Worm (Caenorhabditis elegans) whole organism, young adult: ENCODE measurements around the gene jamp-1.

Experiments used
- B0336.3 ChIP-seq: fragments of 200-800 bp; sonication (Bioruptor generic); IDR thresholded peaks from 2 replicates; pipeline ENCODE4 v1.3.6; 2022; ENCODE audit warnings: missing genetic modification characterization, missing compliant biosample characterization
- D2030.7 ChIP-seq: fragments of 200-800 bp; sonication (Bioruptor generic); IDR thresholded peaks from 2 replicates; pipeline ENCODE4 v1.3.6; 2022; ENCODE audit warnings: missing genetic modification reagents, missing genetic modification characterization, missing compliant biosample characterization
- Y53G8AR.9 ChIP-seq: fragments of 200-800 bp; sonication (Bioruptor generic); conservative IDR thresholded peaks from 2 replicates; pipeline ENCODE4 v1.3.6; 2022; ENCODE audit warnings: missing genetic modification reagents, missing genetic modification characterization, missing compliant biosample characterization
- Y56A3A.18 ChIP-seq: fragments of 200-800 bp; sonication (Bioruptor generic); IDR thresholded peaks from 2 replicates; pipeline ENCODE4 v1.3.6; 2022; ENCODE audit warnings: missing genetic modification reagents, missing genetic modification characterization, missing compliant biosample characterization
- Y79H2A.3 ChIP-seq: fragments of 200-800 bp; sonication (Bioruptor generic); conservative IDR thresholded peaks from 2 replicates; pipeline ENCODE4 v1.3.6; 2022; ENCODE audit warnings: missing genetic modification reagents, missing genetic modification characterization, missing compliant biosample characterization
- Y95B8A.8 ChIP-seq: fragments of 200-800 bp; sonication (Bioruptor generic); IDR thresholded peaks from 2 replicates; pipeline ENCODE4 v1.3.6; 2022; ENCODE audit warnings: missing genetic modification reagents, missing genetic modification characterization, missing compliant biosample characterization
- ZK185.1 ChIP-seq: sonication (generic microtip); optimal IDR thresholded peaks from 2 replicates; lab custom pipeline; 2016; ENCODE audit warnings: mild to moderate bottlenecking, missing genetic modification characterization, missing compliant biosample characterization; ENCODE audit not compliant: poor library complexity, severe bottlenecking
- ama-1 ChIP-seq, 3 experiments: fragments of 150-350 bp in 1 of 3; sonication (generic microtip) in 2 of 3; optimal IDR thresholded peaks; 2 replicates each; lab custom pipeline; 2014 to 2018; ENCODE audit warnings: missing biosample characterization in 2 of 3, missing genetic modification characterization in 2 of 3, missing genetic modification reagents in 2 of 3
- athp-1 ChIP-seq: sonication (generic microtip); optimal IDR thresholded peaks from 2 replicates; lab custom pipeline; 2017; ENCODE audit warnings: mild to moderate bottlenecking, missing genetic modification characterization, missing compliant biosample characterization
- attf-3 ChIP-seq: fragments of 200-800 bp; sonication (Bioruptor generic); conservative IDR thresholded peaks from 2 replicates; pipeline ENCODE4 v1.3.6; 2022; ENCODE audit warnings: missing genetic modification reagents, missing genetic modification characterization, missing compliant biosample characterization
- ccch-3 ChIP-seq: fragments of 200-800 bp; sonication (Bioruptor generic); optimal IDR thresholded peaks from 2 replicates; lab custom pipeline; 2018; ENCODE audit warnings: mild to moderate bottlenecking, missing genetic modification characterization, missing compliant biosample characterization
- cebp-1 ChIP-seq, 2 experiments: fragments of 200-800 bp in 1 of 2; sonication (Bioruptor generic) in 1 of 2; sonication (generic microtip) in 1 of 2; IDR thresholded peaks in 1 of 2; optimal IDR thresholded peaks in 1 of 2; 2 replicates each; pipeline versions ENCODE4 v1.3.6 to Lab custom; 2017 to 2022; ENCODE audit warnings: missing compliant biosample characterization in 2 of 2, missing genetic modification characterization in 2 of 2, mild to moderate bottlenecking in 1 of 2, missing genetic modification reagents in 1 of 2, moderate library complexity in 1 of 2
- cebp-2 ChIP-seq: fragments of 200-800 bp; sonication (Bioruptor generic); IDR thresholded peaks from 2 replicates; pipeline ENCODE4 v1.3.6; 2022; ENCODE audit warnings: missing genetic modification characterization, missing compliant biosample characterization
- ceh-100 ChIP-seq: fragments of 200-800 bp; sonication (Bioruptor generic); IDR thresholded peaks from 2 replicates; pipeline ENCODE4 v1.3.6; 2022; ENCODE audit warnings: missing genetic modification reagents, missing genetic modification characterization, missing compliant biosample characterization
- chd-7 ChIP-seq: sonication (generic microtip); optimal IDR thresholded peaks from 2 replicates; lab custom pipeline; 2016; ENCODE audit warnings: mild to moderate bottlenecking, missing genetic modification characterization, moderate library complexity, missing compliant biosample characterization
- dox-1 ChIP-seq: fragments of 200-800 bp; sonication (Bioruptor generic); IDR thresholded peaks from 2 replicates; pipeline ENCODE4 v1.3.6; 2022; ENCODE audit warnings: missing genetic modification reagents, missing genetic modification characterization, missing compliant biosample characterization
- ekl-4 ChIP-seq: fragments of 200-800 bp; sonication (Bioruptor generic); IDR thresholded peaks from 2 replicates; pipeline ENCODE4 v1.3.6; 2022; ENCODE audit warnings: missing genetic modification reagents, missing genetic modification characterization, missing compliant biosample characterization
- ets-4 ChIP-seq: fragments of 200-800 bp; sonication (Bioruptor generic); optimal IDR thresholded peaks from 2 replicates; lab custom pipeline; 2018; ENCODE audit warnings: mild to moderate bottlenecking, missing genetic modification characterization, missing compliant biosample characterization
- hsf-1 ChIP-seq: fragments of 200-800 bp; sonication (Bioruptor generic); IDR thresholded peaks from 2 replicates; pipeline ENCODE4 v1.3.6; 2022; ENCODE audit warnings: missing genetic modification reagents, missing genetic modification characterization, missing compliant biosample characterization
- let-607 ChIP-seq, 2 experiments: fragments of 200-800 bp in 1 of 2; sonication (Bioruptor generic) in 1 of 2; sonication (generic microtip) in 1 of 2; optimal IDR thresholded peaks; 2 replicates each; lab custom pipeline; 2016 to 2018; ENCODE audit warnings: mild to moderate bottlenecking in 2 of 2, missing compliant biosample characterization in 2 of 2, missing genetic modification characterization in 2 of 2, moderate library complexity in 2 of 2, missing genotype in 1 of 2
- lin-40 ChIP-seq: sonication (generic microtip); optimal IDR thresholded peaks from 2 replicates; lab custom pipeline; 2016; ENCODE audit warnings: missing genetic modification characterization, mild to moderate bottlenecking, missing compliant biosample characterization, missing genotype, missing genetic modification reagents
- lin-54 ChIP-seq: fragments of 200-800 bp; sonication (Bioruptor generic); optimal IDR thresholded peaks from 2 replicates; lab custom pipeline; 2018; ENCODE audit warnings: mild to moderate bottlenecking, missing genetic modification characterization, missing compliant biosample characterization
- madf-6 ChIP-seq: fragments of 200-800 bp; sonication (Bioruptor generic); IDR thresholded peaks from 2 replicates; pipeline ENCODE4 v1.3.6; 2022; ENCODE audit warnings: missing genetic modification reagents, missing genetic modification characterization, missing compliant biosample characterization
- mcd-1 ChIP-seq: fragments of 200-800 bp; sonication (Bioruptor generic); IDR thresholded peaks from 2 replicates; pipeline ENCODE4 v1.3.6; 2022; ENCODE audit warnings: missing genetic modification reagents, missing genetic modification characterization, missing compliant biosample characterization
- nhr-120 ChIP-seq: fragments of 200-800 bp; sonication (Bioruptor generic); IDR thresholded peaks from 2 replicates; pipeline ENCODE4 v1.3.6; 2022; ENCODE audit warnings: missing genetic modification characterization, missing compliant biosample characterization
- nhr-179 ChIP-seq: sonication (generic microtip); optimal IDR thresholded peaks from 2 replicates; lab custom pipeline; 2016; ENCODE audit warnings: mild to moderate bottlenecking, missing genetic modification characterization, missing compliant biosample characterization
- nhr-80 ChIP-seq: sonication (generic microtip); optimal IDR thresholded peaks from 2 replicates; lab custom pipeline; 2016; ENCODE audit warnings: missing genetic modification characterization, missing compliant biosample characterization
- rcor-1 ChIP-seq: fragments of 200-800 bp; sonication (Bioruptor generic); IDR thresholded peaks from 2 replicates; pipeline ENCODE4 v1.3.6; 2022; ENCODE audit warnings: missing genetic modification reagents, missing genetic modification characterization, missing compliant biosample characterization
- sea-2 ChIP-seq: fragments of 200-800 bp; sonication (Bioruptor generic); IDR thresholded peaks from 2 replicates; pipeline ENCODE4 v1.3.6; 2022; ENCODE audit warnings: missing genetic modification characterization, missing compliant biosample characterization
- snpc-1.3 ChIP-seq: sonication (generic microtip); optimal IDR thresholded peaks from 2 replicates; lab custom pipeline; 2017; ENCODE audit warnings: missing genetic modification characterization, mild to moderate bottlenecking, missing compliant biosample characterization, antibody characterized with exemption, moderate library complexity, missing genotype, missing genetic modification reagents; ENCODE audit not compliant: insufficient read depth
- snpc-3.4 ChIP-seq: sonication (generic microtip); optimal IDR thresholded peaks from 2 replicates; lab custom pipeline; 2017; ENCODE audit warnings: missing genetic modification characterization, mild to moderate bottlenecking, missing compliant biosample characterization, antibody characterized with exemption, moderate library complexity, missing genotype, missing genetic modification reagents
- snpc-4 ChIP-seq, 5 experiments: fragments of 150-350 bp in 1 of 5; sonication (generic microtip) in 4 of 5; optimal IDR thresholded peaks; 2 replicates each; lab custom pipeline; 2014 to 2018; ENCODE audit warnings: missing genetic modification characterization in 5 of 5, missing biosample characterization in 3 of 5, antibody characterized with exemption in 2 of 5, mild to moderate bottlenecking in 2 of 5, missing compliant biosample characterization in 2 of 5, missing genotype in 2 of 5, moderate library complexity in 2 of 5, missing genetic modification reagents in 1 of 5
- tbp1 ChIP-seq: fragments of 200-800 bp; sonication (Bioruptor generic); optimal IDR thresholded peaks from 2 replicates; lab custom pipeline; 2018; ENCODE audit warnings: mild to moderate bottlenecking, missing genetic modification characterization, missing compliant biosample characterization
- tbx-9 ChIP-seq: sonication (generic microtip); optimal IDR thresholded peaks from 2 replicates; lab custom pipeline; 2016; ENCODE audit warnings: borderline replicate concordance, missing genetic modification characterization, inconsistent platforms, missing compliant biosample characterization
- tlf-1 ChIP-seq: fragments of 200-800 bp; sonication (Bioruptor generic); optimal IDR thresholded peaks from 2 replicates; lab custom pipeline; 2018; ENCODE audit warnings: mild to moderate bottlenecking, missing genetic modification characterization, missing compliant biosample characterization
- xnd-1 ChIP-seq: sonication (generic microtip); optimal IDR thresholded peaks from 2 replicates; lab custom pipeline; 2016; ENCODE audit warnings: missing genotype, missing genetic modification reagents, missing genetic modification characterization, missing compliant biosample characterization
- zfh-2 ChIP-seq: fragments of 200-800 bp; sonication (Bioruptor generic); conservative IDR thresholded peaks from 2 replicates; pipeline ENCODE4 v1.3.6; 2022; ENCODE audit warnings: missing genetic modification reagents, missing genetic modification characterization, missing compliant biosample characterization
- ztf-18 ChIP-seq: sonication (generic microtip); optimal IDR thresholded peaks from 2 replicates; lab custom pipeline; 2016; ENCODE audit warnings: missing genotype, mild to moderate bottlenecking, missing genetic modification characterization, missing compliant biosample characterization

The jamp-1 gene

ce11 chrV:6018944-6019450 is 32.1 kb downstream of the jamp-1 start, which contains the start of gene picc-1:
Gene picc-1, plus strand, starts transcription at chrV:6018994.
- TF ChIP-seq ceh-100 (GFP tag; lab: Robert Waterston, UW) (no peak), ztf-18 (tag; lab: Kevin White, UChicago) (no peak), Y56A3A.18 (GFP tag; lab: Robert Waterston, UW) (0 out of 2 replicates have a peak, but pooled peaks have one; percentile 23), D2030.7 (GFP tag; lab: Robert Waterston, UW) (peak; percentile 34; the same call in 1 of the 2 replicates), cebp-1 (GFP tag; IDR thresholded peaks at IDR 0.05; lab: Robert Waterston, UW) (peak; percentile 21; the same call in 1 of the 2 replicates), cebp-1 (tag; optimal IDR thresholded peaks at IDR 0.05; lab: Kevin White, UChicago) (peak; percentile 7), lin-54 (GFP tag; lab: Kevin White, UChicago) (peak; percentile 29), rcor-1 (0 out of 2 replicates have a peak, but pooled peaks have one; percentile 22), sea-2 (no peak), snpc-4 (GFP tag; optimal IDR thresholded peaks at IDR 0.05; lab: Kevin White, UChicago) (no peak), snpc-4 (tag; optimal IDR thresholded peaks at IDR 0.05; lab: Kevin White, UChicago) (peak in 2 of 4 experiments; percentile 15 to 24), tbp1 (GFP tag; lab: Kevin White, UChicago) (peak; percentile 26), ama-1 (optimal IDR thresholded peaks at IDR 0.05; lab: Kevin White, UChicago) (no peak), ama-1 (GFP tag; optimal IDR thresholded peaks at IDR 0.05; lab: Kevin White, UChicago) (no peak), ccch-3 (GFP tag; lab: Kevin White, UChicago) (no peak), zfh-2 (GFP tag; lab: Robert Waterston, UW) (no peak), lin-40 (tag; lab: Kevin White, UChicago) (peak; percentile 25), nhr-120 (peak; percentile 85; the same call in 1 of the 2 replicates), cebp-2 (GFP tag; lab: Robert Waterston, UW) (no peak), Y53G8AR.9 (0 out of 2 replicates have a peak, but pooled peaks have one; percentile 22), B0336.3 (GFP tag; lab: Robert Waterston, UW) (peak; percentile 78), tlf-1 (GFP tag; lab: Kevin White, UChicago) (no peak), tbx-9 (tag; lab: Kevin White, UChicago) (no peak), mcd-1 (0 out of 2 replicates have a peak, but pooled peaks have one; percentile 29), madf-6 (GFP tag; lab: Robert Waterston, UW) (peak; percentile 61), snpc-1.3 (tag; lab: Kevin White, UChicago) (no peak), ekl-4 (0 out of 2 replicates have a peak, but pooled peaks have one; percentile 7), ets-4 (GFP tag; lab: Kevin White, UChicago) (no peak), athp-1 (peak; percentile 7), ZK185.1 (tag; lab: Kevin White, UChicago) (peak; percentile 61), nhr-179 (no peak), xnd-1 (peak; percentile 6), nhr-80 (no peak), Y95B8A.8 (GFP tag; lab: Robert Waterston, UW) (0 out of 2 replicates have a peak, but pooled peaks have one; percentile 51), chd-7 (tag; lab: Kevin White, UChicago) (peak; percentile 50), attf-3 (GFP tag; lab: Robert Waterston, UW) (peak; percentile 42; the same call in 1 of the 2 replicates), let-607 (tag; optimal IDR thresholded peaks at IDR 0.05; lab: Kevin White, UChicago) (peak in 1 of 2 experiments; percentile 5), dox-1 (GFP tag; lab: Robert Waterston, UW) (0 out of 2 replicates have a peak, but pooled peaks have one; percentile 18), snpc-3.4 (tag; lab: Kevin White, UChicago) (no peak), Y79H2A.3 (GFP tag; lab: Robert Waterston, UW) (peak; percentile 84), hsf-1 (GFP tag; lab: Robert Waterston, UW) (0 out of 2 replicates have a peak, but pooled peaks have one; percentile 51)
- TF ChIP-seq, all 124 proteins: peak for 24
